Worm (Caenorhabditis elegans) whole organism, young adult: ENCODE results near the gene sru-28.

Source experiments
- D2030.7 ChIP-seq: fragments of 200-800 bp; sonication (Bioruptor generic); IDR thresholded peaks from 2 replicates; pipeline ENCODE4 v1.3.6; 2022; ENCODE audit warnings: missing genetic modification reagents, missing genetic modification characterization, missing compliant biosample characterization
- F33H1.4 ChIP-seq: fragments of 200-800 bp; sonication (Bioruptor generic); IDR thresholded peaks from 2 replicates; pipeline ENCODE4 v1.3.6; 2022; ENCODE audit warnings: missing genetic modification reagents, missing genetic modification characterization, missing compliant biosample characterization
- F52B5.7 ChIP-seq: sonication (generic microtip); optimal IDR thresholded peaks from 2 replicates; lab custom pipeline; 2016; ENCODE audit warnings: mild to moderate bottlenecking, missing genetic modification characterization, missing compliant biosample characterization
- F55B11.4 ChIP-seq: sonication (generic microtip); optimal IDR thresholded peaks from 2 replicates; lab custom pipeline; 2016; ENCODE audit warnings: missing compliant biosample characterization, missing genetic modification characterization, borderline replicate concordance; ENCODE audit not compliant: insufficient read depth
- F57C9.4 ChIP-seq: sonication (generic microtip); optimal IDR thresholded peaks from 2 replicates; lab custom pipeline; 2017; ENCODE audit warnings: mild to moderate bottlenecking, missing genetic modification characterization, missing compliant biosample characterization
- T26A5.8 ChIP-seq: sonication (generic microtip); optimal IDR thresholded peaks from 2 replicates; lab custom pipeline; 2016; ENCODE audit warnings: missing genetic modification characterization, missing compliant biosample characterization
- Y53F4B.3 ChIP-seq: fragments of 200-800 bp; sonication (Bioruptor generic); IDR thresholded peaks from 2 replicates; pipeline ENCODE4 v1.3.6; 2022; ENCODE audit warnings: missing genetic modification reagents, missing genetic modification characterization, missing compliant biosample characterization
- Y67H2A.10 ChIP-seq: fragments of 200-800 bp; sonication (Bioruptor generic); conservative IDR thresholded peaks from 2 replicates; pipeline ENCODE4 v1.3.6; 2022; ENCODE audit warnings: missing genetic modification reagents, missing genetic modification characterization, missing compliant biosample characterization
- ZK185.1 ChIP-seq: sonication (generic microtip); optimal IDR thresholded peaks from 2 replicates; lab custom pipeline; 2016; ENCODE audit warnings: mild to moderate bottlenecking, missing genetic modification characterization, missing compliant biosample characterization; ENCODE audit not compliant: poor library complexity, severe bottlenecking
- aptf-2 ChIP-seq: fragments of 200-800 bp; sonication (Bioruptor generic); conservative IDR thresholded peaks from 2 replicates; pipeline ENCODE4 v1.3.6; 2022; ENCODE audit warnings: missing genetic modification reagents, missing genetic modification characterization, missing compliant biosample characterization
- attf-5 ChIP-seq: fragments of 200-800 bp; sonication (Bioruptor generic); optimal IDR thresholded peaks from 2 replicates; lab custom pipeline; 2018; ENCODE audit warnings: mild to moderate bottlenecking, missing genetic modification characterization, missing compliant biosample characterization
- attf-6 ChIP-seq: fragments of 200-800 bp; sonication (Bioruptor generic); IDR thresholded peaks from 2 replicates; pipeline ENCODE4 v1.3.6; 2022; ENCODE audit warnings: missing genetic modification reagents, missing genetic modification characterization, missing compliant biosample characterization
- bed-1 ChIP-seq: fragments of 200-800 bp; sonication (Bioruptor generic); IDR thresholded peaks from 2 replicates; pipeline ENCODE4 v1.3.6; 2022; ENCODE audit warnings: missing genetic modification reagents, missing genetic modification characterization, missing compliant biosample characterization
- bed-2 ChIP-seq: fragments of 200-800 bp; sonication (Bioruptor generic); IDR thresholded peaks from 2 replicates; pipeline ENCODE4 v1.3.6; 2022; ENCODE audit warnings: missing genetic modification reagents, missing genetic modification characterization, missing compliant biosample characterization
- ccch-3 ChIP-seq: fragments of 200-800 bp; sonication (Bioruptor generic); optimal IDR thresholded peaks from 2 replicates; lab custom pipeline; 2018; ENCODE audit warnings: mild to moderate bottlenecking, missing genetic modification characterization, missing compliant biosample characterization
- cebp-2 ChIP-seq: fragments of 200-800 bp; sonication (Bioruptor generic); IDR thresholded peaks from 2 replicates; pipeline ENCODE4 v1.3.6; 2022; ENCODE audit warnings: missing genetic modification characterization, missing compliant biosample characterization
- ceh-79 ChIP-seq: sonication (generic microtip); optimal IDR thresholded peaks from 2 replicates; lab custom pipeline; 2017; ENCODE audit warnings: mild to moderate bottlenecking, missing genetic modification characterization, missing compliant biosample characterization
- ceh-91 ChIP-seq: fragments of 200-800 bp; sonication (Bioruptor generic); IDR thresholded peaks from 2 replicates; pipeline ENCODE4 v1.3.6; 2022; ENCODE audit warnings: missing genetic modification reagents, missing genetic modification characterization, missing compliant biosample characterization
- chd-7 ChIP-seq: sonication (generic microtip); optimal IDR thresholded peaks from 2 replicates; lab custom pipeline; 2016; ENCODE audit warnings: mild to moderate bottlenecking, missing genetic modification characterization, moderate library complexity, missing compliant biosample characterization
- dpff-1 ChIP-seq: sonication (generic microtip); optimal IDR thresholded peaks from 2 replicates; lab custom pipeline; 2017; ENCODE audit warnings: mild to moderate bottlenecking, missing genetic modification characterization, missing compliant biosample characterization
- dpl-1 ChIP-seq: fragments of 150-350 bp; optimal IDR thresholded peaks from 2 replicates; lab custom pipeline; 2014; ENCODE audit warnings: missing biosample characterization, missing genetic modification reagents, missing genetic modification characterization
- egl-18 ChIP-seq: fragments of 200-800 bp; sonication (Bioruptor generic); IDR thresholded peaks from 2 replicates; pipeline ENCODE4 v1.3.6; 2022; ENCODE audit warnings: missing genetic modification reagents, missing genetic modification characterization, missing compliant biosample characterization
- fkh-3 ChIP-seq: sonication (generic microtip); optimal IDR thresholded peaks from 2 replicates; lab custom pipeline; 2016; ENCODE audit warnings: mild to moderate bottlenecking, missing genetic modification characterization, missing compliant biosample characterization
- hrde-1 ChIP-seq: sonication (generic microtip); optimal IDR thresholded peaks from 2 replicates; lab custom pipeline; 2016; ENCODE audit warnings: missing genetic modification characterization, mild to moderate bottlenecking, missing compliant biosample characterization, moderate library complexity, missing genotype, missing genetic modification reagents, borderline replicate concordance
- let-526 ChIP-seq: fragments of 200-800 bp; sonication (Bioruptor generic); IDR thresholded peaks from 2 replicates; pipeline ENCODE4 v1.3.6; 2022; ENCODE audit warnings: missing genetic modification reagents, missing genetic modification characterization, missing compliant biosample characterization
- let-607 ChIP-seq, 2 experiments: fragments of 200-800 bp in 1 of 2; sonication (Bioruptor generic) in 1 of 2; sonication (generic microtip) in 1 of 2; optimal IDR thresholded peaks; 2 replicates each; lab custom pipeline; 2016 to 2018; ENCODE audit warnings: mild to moderate bottlenecking in 2 of 2, missing compliant biosample characterization in 2 of 2, missing genetic modification characterization in 2 of 2, moderate library complexity in 2 of 2, missing genotype in 1 of 2
- lin-40 ChIP-seq: sonication (generic microtip); optimal IDR thresholded peaks from 2 replicates; lab custom pipeline; 2016; ENCODE audit warnings: missing genetic modification characterization, mild to moderate bottlenecking, missing compliant biosample characterization, missing genotype, missing genetic modification reagents
- lin-54 ChIP-seq: fragments of 200-800 bp; sonication (Bioruptor generic); optimal IDR thresholded peaks from 2 replicates; lab custom pipeline; 2018; ENCODE audit warnings: mild to moderate bottlenecking, missing genetic modification characterization, missing compliant biosample characterization
- lsl-1 ChIP-seq: fragments of 200-800 bp; sonication (Bioruptor generic); optimal IDR thresholded peaks from 2 replicates; lab custom pipeline; 2018; ENCODE audit warnings: mild to moderate bottlenecking, missing genetic modification characterization, moderate library complexity, missing compliant biosample characterization
- madf-6 ChIP-seq: fragments of 200-800 bp; sonication (Bioruptor generic); IDR thresholded peaks from 2 replicates; pipeline ENCODE4 v1.3.6; 2022; ENCODE audit warnings: missing genetic modification reagents, missing genetic modification characterization, missing compliant biosample characterization
- madf-8 ChIP-seq: fragments of 200-800 bp; sonication (Bioruptor generic); conservative IDR thresholded peaks from 2 replicates; pipeline ENCODE4 v1.3.6; 2022; ENCODE audit warnings: missing genetic modification reagents, missing genetic modification characterization, missing compliant biosample characterization
- mcd-1 ChIP-seq: fragments of 200-800 bp; sonication (Bioruptor generic); IDR thresholded peaks from 2 replicates; pipeline ENCODE4 v1.3.6; 2022; ENCODE audit warnings: missing genetic modification reagents, missing genetic modification characterization, missing compliant biosample characterization
- mes-4 ChIP-seq: sonication (generic microtip); optimal IDR thresholded peaks from 2 replicates; lab custom pipeline; 2016; ENCODE audit warnings: missing genotype, missing genetic modification characterization, missing compliant biosample characterization
- nfyb-1 ChIP-seq: fragments of 200-800 bp; sonication (Bioruptor generic); IDR thresholded peaks from 2 replicates; pipeline ENCODE4 v1.3.6; 2022; ENCODE audit warnings: missing genetic modification reagents, missing genetic modification characterization, missing compliant biosample characterization
- nhr-179 ChIP-seq: sonication (generic microtip); optimal IDR thresholded peaks from 2 replicates; lab custom pipeline; 2016; ENCODE audit warnings: mild to moderate bottlenecking, missing genetic modification characterization, missing compliant biosample characterization
- pbrm-1 ChIP-seq: fragments of 200-800 bp; sonication (Bioruptor generic); IDR thresholded peaks from 2 replicates; pipeline ENCODE4 v1.3.6; 2022; ENCODE audit warnings: missing genetic modification reagents, missing genetic modification characterization, missing compliant biosample characterization
- rcor-1 ChIP-seq: fragments of 200-800 bp; sonication (Bioruptor generic); IDR thresholded peaks from 2 replicates; pipeline ENCODE4 v1.3.6; 2022; ENCODE audit warnings: missing genetic modification reagents, missing genetic modification characterization, missing compliant biosample characterization
- rec-8 ChIP-seq, 2 experiments: sonication (generic microtip); optimal IDR thresholded peaks; 2 replicates each; lab custom pipeline; 2016; ENCODE audit warnings: mild to moderate bottlenecking in 2 of 2, missing genetic modification characterization in 2 of 2, missing genetic modification reagents in 2 of 2, missing genotype in 2 of 2, missing biosample characterization in 1 of 2, missing compliant biosample characterization in 1 of 2, moderate library complexity in 1 of 2
- snpc-3.4 ChIP-seq: sonication (generic microtip); optimal IDR thresholded peaks from 2 replicates; lab custom pipeline; 2017; ENCODE audit warnings: missing genetic modification characterization, mild to moderate bottlenecking, missing compliant biosample characterization, antibody characterized with exemption, moderate library complexity, missing genotype, missing genetic modification reagents
- snpc-4 ChIP-seq, 5 experiments: fragments of 150-350 bp in 1 of 5; sonication (generic microtip) in 4 of 5; optimal IDR thresholded peaks; 2 replicates each; lab custom pipeline; 2014 to 2018; ENCODE audit warnings: missing genetic modification characterization in 5 of 5, missing biosample characterization in 3 of 5, antibody characterized with exemption in 2 of 5, mild to moderate bottlenecking in 2 of 5, missing compliant biosample characterization in 2 of 5, missing genotype in 2 of 5, moderate library complexity in 2 of 5, missing genetic modification reagents in 1 of 5
- tbp1 ChIP-seq: fragments of 200-800 bp; sonication (Bioruptor generic); optimal IDR thresholded peaks from 2 replicates; lab custom pipeline; 2018; ENCODE audit warnings: mild to moderate bottlenecking, missing genetic modification characterization, missing compliant biosample characterization
- tlf-1 ChIP-seq: fragments of 200-800 bp; sonication (Bioruptor generic); optimal IDR thresholded peaks from 2 replicates; lab custom pipeline; 2018; ENCODE audit warnings: mild to moderate bottlenecking, missing genetic modification characterization, missing compliant biosample characterization
- xnd-1 ChIP-seq: sonication (generic microtip); optimal IDR thresholded peaks from 2 replicates; lab custom pipeline; 2016; ENCODE audit warnings: missing genotype, missing genetic modification reagents, missing genetic modification characterization, missing compliant biosample characterization
- ztf-26 ChIP-seq: sonication (generic microtip); optimal IDR thresholded peaks from 2 replicates; lab custom pipeline; 2017; ENCODE audit warnings: missing genetic modification characterization, missing compliant biosample characterization
- ztf-3 ChIP-seq: fragments of 200-800 bp; sonication (Bioruptor generic); optimal IDR thresholded peaks from 2 replicates; lab custom pipeline; 2018; ENCODE audit warnings: mild to moderate bottlenecking, missing genetic modification characterization, missing compliant biosample characterization

sru-28 gene

DNA sequence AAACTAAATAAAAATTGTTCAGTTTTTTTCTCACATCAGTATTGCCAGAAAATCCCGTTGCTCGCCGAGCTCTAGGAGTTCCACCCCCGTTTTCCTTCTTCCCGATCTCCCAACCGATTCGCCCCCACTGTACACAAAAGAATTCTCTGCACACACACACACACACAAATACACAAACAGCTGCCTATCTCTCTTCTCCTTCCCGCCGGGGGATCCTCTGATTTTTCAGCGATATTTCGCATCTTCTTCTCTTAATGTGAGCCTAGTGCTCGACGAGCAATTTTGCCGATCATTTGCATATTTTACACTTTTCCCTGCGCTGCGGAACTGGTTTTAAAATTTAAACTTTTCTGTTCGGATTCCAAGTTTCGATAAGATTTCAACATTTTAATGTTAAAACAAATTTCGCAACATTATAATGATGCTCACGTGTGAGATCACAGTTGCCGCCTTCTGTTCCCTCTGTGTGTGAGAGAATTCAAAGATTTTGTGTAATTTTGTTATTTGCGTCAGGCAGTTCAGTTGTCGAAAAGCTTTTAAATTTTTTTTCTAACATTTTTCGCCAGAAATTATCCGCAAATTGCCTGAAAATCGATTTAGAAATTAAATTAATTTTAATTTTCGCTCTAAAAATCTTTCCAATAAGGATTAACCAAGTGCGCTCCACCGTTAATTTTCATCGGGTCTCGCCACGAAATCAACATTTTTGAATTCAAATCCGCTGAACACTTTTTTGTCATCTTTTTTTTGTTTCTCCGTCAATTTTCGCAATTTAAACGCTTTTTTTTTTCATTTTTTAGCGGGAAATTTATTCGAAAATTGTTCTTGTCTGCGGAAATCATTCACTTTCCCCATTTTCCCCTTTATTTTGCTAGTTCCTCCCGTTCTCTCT is 34.8 kb upstream of the sru-28 start:
- TF ChIP-seq Y67H2A.10 (GFP tag; lab: Robert Waterston, UW) (no peak), madf-8 (peak; percentile 70), aptf-2 (GFP tag; lab: Robert Waterston, UW) (no peak), attf-5 (GFP tag; lab: Kevin White, UChicago) (peak; percentile 70), rcor-1 (GFP tag; lab: Robert Waterston, UW) (peak; percentile 34; the same call in 1 of the 2 replicates), T26A5.8 (tag; lab: Kevin White, UChicago) (no peak), chd-7 (no peak), egl-18 (no peak), ceh-91 (GFP tag; lab: Robert Waterston, UW) (peak; percentile 76), F52B5.7 (tag; lab: Kevin White, UChicago) (no peak), xnd-1 (tag; lab: Kevin White, UChicago) (peak; percentile 30), Y53F4B.3 (GFP tag; lab: Robert Waterston, UW) (no peak), let-526 (GFP tag; lab: Robert Waterston, UW) (no peak), F33H1.4 (GFP tag; lab: Robert Waterston, UW) (peak; percentile 95), D2030.7 (GFP tag; lab: Robert Waterston, UW) (peak; percentile 77), dpl-1 (GFP tag; lab: Kevin White, UChicago) (peak; percentile 64), nhr-179 (tag; lab: Kevin White, UChicago) (no peak), lin-54 (peak; percentile 92), attf-6 (no peak), snpc-3.4 (tag; lab: Kevin White, UChicago) (peak; percentile 6), tbp1 (GFP tag; lab: Kevin White, UChicago) (peak; percentile 49), rec-8 (tag; optimal IDR thresholded peaks at IDR 0.05; lab: Kevin White, UChicago) (no peak), fkh-3 (no peak), dpff-1 (no peak), nfyb-1 (GFP tag; lab: Robert Waterston, UW) (no peak), snpc-4 (GFP tag; optimal IDR thresholded peaks at IDR 0.05; lab: Kevin White, UChicago) (peak; percentile 38), snpc-4 (tag; optimal IDR thresholded peaks at IDR 0.05; lab: Kevin White, UChicago) (peak in 2 of 4 experiments; percentile 31 to 52), hrde-1 (tag; lab: Kevin White, UChicago) (no peak), ccch-3 (GFP tag; lab: Kevin White, UChicago) (no peak), mes-4 (tag; lab: Kevin White, UChicago) (no peak), F57C9.4 (tag; lab: Kevin White, UChicago) (no peak), F55B11.4 (tag; lab: Kevin White, UChicago) (no peak), madf-6 (GFP tag; lab: Robert Waterston, UW) (peak; percentile 75), ceh-79 (no peak), tlf-1 (GFP tag; lab: Kevin White, UChicago) (peak; percentile 11), ZK185.1 (peak; percentile 43), bed-1 (GFP tag; lab: Robert Waterston, UW) (no peak), lsl-1 (GFP tag; lab: Kevin White, UChicago) (peak; percentile 67), lin-40 (tag; lab: Kevin White, UChicago) (peak; percentile 67), bed-2 (GFP tag; lab: Robert Waterston, UW) (no peak), ztf-26 (no peak), pbrm-1 (GFP tag; lab: Robert Waterston, UW) (peak; percentile 37; the same call in 1 of the 2 replicates), cebp-2 (GFP tag; lab: Robert Waterston, UW) (no peak), let-607 (tag; optimal IDR thresholded peaks at IDR 0.05; lab: Kevin White, UChicago) (peak in 1 of 2 experiments; percentile 19), ztf-3 (GFP tag; lab: Kevin White, UChicago) (no peak), mcd-1 (GFP tag; lab: Robert Waterston, UW) (peak; percentile 93)
